Worm (Caenorhabditis elegans) whole organism, L4 larva: ENCODE data around the gene mcu-1.

Experiments
- nhr-11 ChIP-seq: fragments of 150-350 bp; optimal IDR thresholded peaks from 2 replicates; lab custom pipeline; 2014; ENCODE audit warnings: missing biosample characterization, missing genetic modification characterization
- nhr-76 ChIP-seq: fragments of 150-350 bp; optimal IDR thresholded peaks from 2 replicates; lab custom pipeline; 2014; ENCODE audit warnings: missing biosample characterization, missing genetic modification characterization

ce11 chrIV:5928957-5929356 lies 10.1 kb downstream of the mcu-1 start:
- TF ChIP-seq nhr-11 (no peak), nhr-76 (tag; lab: Kevin White, UChicago) (no peak)
